Fruit fly (Drosophila melanogaster) whole organism, embryonic: ENCODE results near the gene 7B2.

ENCODE experiments used
- Aef1 ChIP-seq: fragments of 200-800 bp; sonication (Bioruptor generic); IDR thresholded peaks from 3 replicates; pipeline ENCODE4 v1.3.6; 2022; ENCODE audit warnings: missing biosample characterization, missing genetic modification characterization
- Antp ChIP-seq: fragments of 200-800 bp; sonication (Bioruptor generic); optimal IDR thresholded peaks from 3 replicates; lab custom pipeline; 2016; ENCODE audit warnings: missing biosample characterization, missing genetic modification characterization
- Blimp-1 ChIP-seq: fragments of 200-800 bp; sonication (Bioruptor generic); optimal IDR thresholded peaks from 3 replicates; lab custom pipeline; 2018; ENCODE audit warnings: missing biosample characterization, missing genetic modification characterization, mild to moderate bottlenecking, moderate library complexity, missing genetic modification reagents
- CG10462 ChIP-seq: fragments of 200-800 bp; sonication (Bioruptor generic); optimal IDR thresholded peaks from 2 replicates; lab custom pipeline; 2016; ENCODE audit warnings: missing biosample characterization, missing genetic modification characterization
- CG11247 ChIP-seq: fragments of 200-800 bp; sonication (Bioruptor generic); IDR thresholded peaks from 2 replicates; pipeline ENCODE4 v1.3.6; 2022; ENCODE audit warnings: missing biosample characterization, missing genetic modification characterization
- CG11560 ChIP-seq: fragments of 200-800 bp; sonication (Bioruptor generic); IDR thresholded peaks from 3 replicates; pipeline ENCODE4 v1.3.6; 2022; ENCODE audit warnings: missing biosample characterization, missing genetic modification characterization
- CG11696 ChIP-seq: fragments of 200-800 bp; sonication (Bioruptor generic); IDR thresholded peaks from 2 replicates; pipeline ENCODE4 v1.3.6; 2022; ENCODE audit warnings: missing biosample characterization, missing genetic modification characterization
- CG13123 ChIP-seq: fragments of 200-800 bp; sonication (Bioruptor generic); optimal IDR thresholded peaks from 2 replicates; lab custom pipeline; 2016; ENCODE audit warnings: missing biosample characterization, missing genetic modification characterization
- CG13287 ChIP-seq: fragments of 200-800 bp; sonication (Bioruptor generic); IDR thresholded peaks from 2 replicates; pipeline ENCODE4 v1.3.6; 2022; ENCODE audit warnings: missing biosample characterization, missing genetic modification characterization; ENCODE audit not compliant: partially characterized antibody
- CG14860 ChIP-seq: fragments of 200-800 bp; sonication (Bioruptor generic); IDR thresholded peaks from 3 replicates; pipeline ENCODE4 v1.3.6; 2022; ENCODE audit warnings: missing biosample characterization, missing genetic modification characterization; ENCODE audit not compliant: partially characterized antibody
- CG16779 ChIP-seq: fragments of 200-800 bp; sonication (Bioruptor generic); IDR thresholded peaks from 2 replicates; pipeline ENCODE4 v1.3.6; 2022; ENCODE audit warnings: missing biosample characterization, missing genetic modification characterization
- CG16813 ChIP-seq: fragments of 200-800 bp; sonication (Bioruptor generic); IDR thresholded peaks from 3 replicates; pipeline ENCODE4 v1.3.6; 2022; ENCODE audit warnings: missing biosample characterization, missing genetic modification characterization; ENCODE audit not compliant: partially characterized antibody
- CG17361 ChIP-seq: fragments of 200-800 bp; sonication (Bioruptor generic); IDR thresholded peaks from 3 replicates; pipeline ENCODE4 v1.3.6; 2022; ENCODE audit warnings: missing biosample characterization, missing genetic modification characterization
- CG2120 ChIP-seq: fragments of 200-800 bp; sonication (Bioruptor generic); optimal IDR thresholded peaks from 3 replicates; lab custom pipeline; 2016; ENCODE audit warnings: missing biosample characterization, missing genetic modification characterization
- CG2678 ChIP-seq: fragments of 200-800 bp; sonication (Bioruptor generic); optimal IDR thresholded peaks from 3 replicates; lab custom pipeline; 2019; ENCODE audit warnings: missing biosample characterization, mild to moderate bottlenecking, missing genetic modification characterization, moderate library complexity
- CG32767 ChIP-seq: fragments of 200-800 bp; sonication (Bioruptor generic); IDR thresholded peaks from 2 replicates; pipeline ENCODE4 v1.3.6; 2022; ENCODE audit warnings: missing biosample characterization, missing genetic modification characterization
- CG34224 ChIP-seq: fragments of 200-800 bp; sonication (Bioruptor generic); IDR thresholded peaks from 3 replicates; pipeline ENCODE4 v1.3.6; 2022; ENCODE audit warnings: missing biosample characterization, missing genetic modification characterization; ENCODE audit not compliant: partially characterized antibody
- CG34422 ChIP-seq: fragments of 200-800 bp; sonication (Bioruptor generic); IDR thresholded peaks from 3 replicates; pipeline ENCODE4 v1.3.6; 2022; ENCODE audit warnings: missing biosample characterization, missing genetic modification characterization
- CG4730 ChIP-seq: fragments of 200-800 bp; sonication (Bioruptor generic); IDR thresholded peaks from 2 replicates; pipeline ENCODE4 v1.3.6; 2022; ENCODE audit warnings: missing biosample characterization, missing genetic modification characterization
- CG6272 ChIP-seq: fragments of 200-800 bp; sonication (Bioruptor generic); IDR thresholded peaks from 2 replicates; pipeline ENCODE4 v1.3.6; 2022; ENCODE audit warnings: missing biosample characterization, missing genetic modification characterization
- Drgx ChIP-seq: fragments of 200-800 bp; sonication (Bioruptor generic); IDR thresholded peaks from 2 replicates; pipeline ENCODE4 v1.3.6; 2022; ENCODE audit warnings: missing biosample characterization, missing genetic modification characterization
- Ets97D ChIP-seq: fragments of 200-800 bp; sonication (Bioruptor generic); optimal IDR thresholded peaks from 3 replicates; lab custom pipeline; 2016; ENCODE audit warnings: missing biosample characterization, missing genetic modification characterization
- Fer3 ChIP-seq: fragments of 200-800 bp; sonication (Bioruptor generic); optimal IDR thresholded peaks from 2 replicates; lab custom pipeline; 2018; ENCODE audit warnings: missing biosample characterization, mild to moderate bottlenecking, missing genetic modification characterization, moderate library complexity
- HLH3B ChIP-seq: fragments of 200-800 bp; sonication (Bioruptor generic); IDR thresholded peaks from 2 replicates; pipeline ENCODE4 v1.3.6; 2022; ENCODE audit warnings: missing biosample characterization, missing genetic modification characterization
- HLHmδ ChIP-seq: fragments of 200-800 bp; sonication (Bioruptor generic); optimal IDR thresholded peaks from 2 replicates; lab custom pipeline; 2018; ENCODE audit warnings: missing biosample characterization, mild to moderate bottlenecking, missing genetic modification characterization, moderate library complexity
- Nf-YB ChIP-seq: fragments of 200-800 bp; sonication (Bioruptor generic); optimal IDR thresholded peaks from 3 replicates; lab custom pipeline; 2019; ENCODE audit warnings: missing biosample characterization, mild to moderate bottlenecking, missing genetic modification characterization, moderate library complexity
- Rx ChIP-seq: fragments of 200-800 bp; sonication (Bioruptor generic); IDR thresholded peaks from 2 replicates; pipeline ENCODE4 v1.3.6; 2022; ENCODE audit warnings: missing biosample characterization, missing genetic modification characterization
- Sox100B ChIP-seq: fragments of 200-800 bp; sonication (Bioruptor generic); optimal IDR thresholded peaks from 3 replicates; lab custom pipeline; 2018; ENCODE audit warnings: missing biosample characterization, mild to moderate bottlenecking, missing genetic modification characterization
- Spps ChIP-seq: fragments of 200-800 bp; sonication (Bioruptor generic); optimal IDR thresholded peaks from 2 replicates; lab custom pipeline; 2018; ENCODE audit warnings: missing biosample characterization, mild to moderate bottlenecking, missing genetic modification characterization
- YL-1 ChIP-seq: fragments of 200-800 bp; sonication (Bioruptor generic); optimal IDR thresholded peaks from 3 replicates; lab custom pipeline; 2017; ENCODE audit warnings: missing biosample characterization, mild to moderate bottlenecking, missing genetic modification characterization
- aop ChIP-seq: fragments of 200-800 bp; sonication (Bioruptor generic); IDR thresholded peaks from 2 replicates; pipeline ENCODE4 v1.3.6; 2022; ENCODE audit warnings: missing biosample characterization, missing genetic modification characterization
- bowl ChIP-seq: fragments of 200-800 bp; sonication (Bioruptor generic); IDR thresholded peaks from 2 replicates; pipeline ENCODE4 v1.3.6; 2022; ENCODE audit warnings: missing biosample characterization, missing genetic modification characterization
- bsh ChIP-seq, 2 experiments: fragments of 200-800 bp; sonication (Bioruptor generic); optimal IDR thresholded peaks; 2 replicates each; lab custom pipeline; 2017 to 2018; ENCODE audit warnings: mild to moderate bottlenecking in 2 of 2, missing biosample characterization in 2 of 2, missing genetic modification characterization in 2 of 2, moderate library complexity in 1 of 2
- crp ChIP-seq, 2 experiments: fragments of 200-800 bp; sonication (Bioruptor generic); optimal IDR thresholded peaks; 2 replicates in 1 of 2; 3 replicates in 1 of 2; lab custom pipeline; 2017; ENCODE audit warnings: missing biosample characterization in 2 of 2, missing genetic modification characterization in 2 of 2, mild to moderate bottlenecking in 1 of 2, moderate library complexity in 1 of 2
- dati ChIP-seq: fragments of 200-800 bp; sonication (Bioruptor generic); IDR thresholded peaks from 2 replicates; pipeline ENCODE4 v1.3.6; 2022; ENCODE audit warnings: missing biosample characterization, missing genetic modification characterization
- eve ChIP-seq, 2 experiments: fragments of >200 bp; optimal IDR thresholded peaks; 2 replicates each; lab custom pipeline; 2017; ENCODE audit warnings: missing biosample characterization in 2 of 2, missing genetic modification characterization in 2 of 2
- exex ChIP-seq: fragments of 200-800 bp; sonication (Bioruptor generic); optimal IDR thresholded peaks from 4 replicates; lab custom pipeline; 2018; ENCODE audit warnings: missing biosample characterization, mild to moderate bottlenecking, missing genetic modification characterization, moderate library complexity
- fru ChIP-seq: fragments of >200 bp; optimal IDR thresholded peaks from 2 replicates; lab custom pipeline; 2017
- grn ChIP-seq: fragments of 200-800 bp; sonication (Bioruptor generic); optimal IDR thresholded peaks from 3 replicates; lab custom pipeline; 2017; ENCODE audit warnings: missing biosample characterization, missing genetic modification characterization
- ham ChIP-seq: fragments of 200-800 bp; sonication (Bioruptor generic); IDR thresholded peaks from 2 replicates; pipeline ENCODE4 v1.3.6; 2022; ENCODE audit warnings: missing biosample characterization, missing genetic modification characterization
- jing ChIP-seq: fragments of 200-800 bp; sonication (Bioruptor generic); optimal IDR thresholded peaks from 2 replicates; lab custom pipeline; 2018; ENCODE audit warnings: missing biosample characterization, mild to moderate bottlenecking, missing genetic modification characterization
- kni ChIP-seq: fragments of 200-800 bp; sonication (Bioruptor generic); optimal IDR thresholded peaks from 3 replicates; lab custom pipeline; 2017; ENCODE audit warnings: mild to moderate bottlenecking, missing biosample characterization, missing genetic modification reagents, missing genetic modification characterization
- lilli ChIP-seq: fragments of 200-800 bp; sonication (Bioruptor generic); optimal IDR thresholded peaks from 3 replicates; lab custom pipeline; 2016; ENCODE audit warnings: missing biosample characterization, missing genetic modification characterization
- mld ChIP-seq: fragments of 200-800 bp; sonication (Bioruptor generic); IDR thresholded peaks from 3 replicates; pipeline ENCODE4 v1.3.6; 2022; ENCODE audit warnings: missing biosample characterization, missing genetic modification characterization; ENCODE audit not compliant: partially characterized antibody
- nerfin-1 ChIP-seq: fragments of 200-800 bp; sonication (Bioruptor generic); optimal IDR thresholded peaks from 3 replicates; lab custom pipeline; 2019; ENCODE audit warnings: missing biosample characterization, mild to moderate bottlenecking, missing genetic modification characterization, moderate library complexity
- ranshi ChIP-seq: fragments of 200-800 bp; sonication (Bioruptor generic); IDR thresholded peaks from 2 replicates; pipeline ENCODE4 v1.3.6; 2022; ENCODE audit warnings: missing biosample characterization, missing genetic modification characterization
- sob ChIP-seq: fragments of 200-800 bp; sonication (Bioruptor generic); IDR thresholded peaks from 2 replicates; pipeline ENCODE4 v1.3.6; 2022; ENCODE audit warnings: missing biosample characterization, missing genetic modification characterization
- ssp ChIP-seq: fragments of 200-800 bp; sonication (Bioruptor generic); IDR thresholded peaks from 2 replicates; pipeline ENCODE4 v1.3.6; 2022; ENCODE audit warnings: missing biosample characterization, missing genetic modification characterization
- sug ChIP-seq: fragments of 200-800 bp; optimal IDR thresholded peaks from 2 replicates; lab custom pipeline; 2019; ENCODE audit warnings: missing biosample characterization, mild to moderate bottlenecking, missing genetic modification characterization, moderate library complexity
- tna ChIP-seq: fragments of 200-800 bp; sonication (Bioruptor generic); IDR thresholded peaks from 2 replicates; pipeline ENCODE4 v1.3.6; 2022; ENCODE audit warnings: missing biosample characterization, missing genetic modification characterization; ENCODE audit not compliant: partially characterized antibody
- vvl ChIP-seq: fragments of 200-800 bp; sonication (Bioruptor generic); IDR thresholded peaks from 2 replicates; pipeline ENCODE4 v1.3.6; 2022; ENCODE audit warnings: missing biosample characterization, missing genetic modification characterization
- wdn ChIP-seq: fragments of 200-800 bp; sonication (Bioruptor generic); IDR thresholded peaks from 2 replicates; pipeline ENCODE4 v1.3.6; 2022; ENCODE audit warnings: missing biosample characterization, missing genetic modification characterization

7B2 gene

dm6 chr3R:5412987-5413386 is 36.4 kb downstream of the 7B2 start (continued):
- TF ChIP-seq sob = peak; percentile 24; the same call in 1 of the 2 replicates
- no peak for TF ChIP-seq CG10462 (GFP tag; lab: Kevin White, UChicago)
- TF ChIP-seq CG16779 (GFP tag; lab: Robert Waterston, UW) = no peak
- TF ChIP-seq crp (GFP tag; optimal IDR thresholded peaks at IDR 0.05; lab: Kevin White, UChicago) = no peak
- peak; percentile 62 for TF ChIP-seq Sox100B (GFP tag; lab: Kevin White, UChicago)
- TF ChIP-seq jing (GFP tag; lab: Kevin White, UChicago) = no peak
- TF ChIP-seq ham = no peak
- TF ChIP-seq Aef1 (GFP tag; lab: Robert Waterston, UW) = no peak
- no peak for TF ChIP-seq mld (GFP tag; lab: Robert Waterston, UW)
- TF ChIP-seq CG17361 (GFP tag; lab: Robert Waterston, UW) = peak; percentile 69; the same call in 1 of the 3 replicates
- TF ChIP-seq Rx = no peak
- TF ChIP-seq aop (GFP tag; lab: Robert Waterston, UW) = no peak
- 0 out of 3 replicates have a peak, but pooled peaks have one; percentile 21 for TF ChIP-seq CG11560 (tag; lab: Robert Waterston, UW)
- no peak for TF ChIP-seq ssp
- TF ChIP-seq Ets97D (GFP tag; lab: Kevin White, UChicago) = no peak
- TF ChIP-seq YL-1 (GFP tag; lab: Kevin White, UChicago) = no peak
- TF ChIP-seq nerfin-1 (tag; lab: Kevin White, UChicago) = no peak
- peak; percentile 45 for TF ChIP-seq Fer3
- no peak for TF ChIP-seq Antp (GFP tag; lab: Kevin White, UChicago)
- no peak for TF ChIP-seq eve (GFP tag; optimal IDR thresholded peaks at IDR 0.05; lab: Kevin White, UChicago)
- no peak for TF ChIP-seq CG14860 (GFP tag; lab: Robert Waterston, UW)
- peak; percentile 23 for TF ChIP-seq lilli (GFP tag; lab: Kevin White, UChicago)
- TF ChIP-seq exex (tag; lab: Kevin White, UChicago) = no peak
- no peak for TF ChIP-seq HLHmδ (GFP tag; lab: Kevin White, UChicago)
- TF ChIP-seq sug = no peak
- TF ChIP-seq CG34224 (GFP tag; lab: Robert Waterston, UW) = no peak
- peak; percentile 10; the same call in 1 of the 2 replicates for TF ChIP-seq ranshi (GFP tag; lab: Robert Waterston, UW)
- TF ChIP-seq CG13287 (GFP tag; lab: Robert Waterston, UW) = no peak
- TF ChIP-seq Drgx (GFP tag; lab: Robert Waterston, UW) = no peak
- no peak for TF ChIP-seq CG32767 (GFP tag; lab: Robert Waterston, UW)
- no peak for TF ChIP-seq CG11247 (GFP tag; lab: Robert Waterston, UW)
- TF ChIP-seq HLH3B = peak; percentile 23; the same call in 1 of the 2 replicates
- TF ChIP-seq CG34422 = no peak
- no peak for TF ChIP-seq CG11696
- TF ChIP-seq wdn (GFP tag; lab: Robert Waterston, UW) = no peak
- no peak for TF ChIP-seq CG13123 (GFP tag; lab: Kevin White, UChicago)
- TF ChIP-seq bsh (GFP tag; optimal IDR thresholded peaks at IDR 0.05; lab: Kevin White, UChicago) = no peak
- TF ChIP-seq grn (GFP tag; lab: Kevin White, UChicago) = no peak
- TF ChIP-seq CG4730 = no peak
- peak; percentile 78 for TF ChIP-seq CG2678 (tag; lab: Kevin White, UChicago)
- peak; percentile 69 for TF ChIP-seq CG2120 (GFP tag; lab: Kevin White, UChicago)
- TF ChIP-seq fru = no peak
- TF ChIP-seq Spps = no peak
- TF ChIP-seq tna = no peak
- peak; percentile 30 for TF ChIP-seq Blimp-1
- no peak for TF ChIP-seq CG16813
- TF ChIP-seq dati (GFP tag; lab: Robert Waterston, UW) = no peak
- no peak for TF ChIP-seq bowl
- TF ChIP-seq vvl (GFP tag; lab: Robert Waterston, UW) = no peak
- TF ChIP-seq Nf-YB (GFP tag; lab: Kevin White, UChicago) = no peak
- TF ChIP-seq kni (GFP tag; lab: Kevin White, UChicago) = no peak
- TF ChIP-seq CG6272 (GFP tag; lab: Robert Waterston, UW) = no peak
